Worm (Caenorhabditis elegans) whole organism, L1 larva: ENCODE data around the gene Y60A3A.16.

Experiments used
- dpl-1 ChIP-seq, 3 experiments: fragments of 150-350 bp in 2 of 3; sonication (generic microtip) in 1 of 3; optimal IDR thresholded peaks; 2 replicates each; lab custom pipeline; 2014 to 2017; ENCODE audit warnings: missing biosample characterization in 3 of 3, missing genetic modification characterization in 3 of 3, missing genetic modification reagents in 3 of 3
- dsc-1 ChIP-seq: sonication (generic microtip); optimal IDR thresholded peaks from 2 replicates; lab custom pipeline; 2016; ENCODE audit warnings: mild to moderate bottlenecking, missing genetic modification characterization, missing compliant biosample characterization
- egl-27 ChIP-seq, 2 experiments: fragments of 150-350 bp in 1 of 2; sonication (generic microtip); optimal IDR thresholded peaks; 3 replicates each; lab custom pipeline; 2017 to 2018; ENCODE audit warnings: missing biosample characterization in 2 of 2, missing genetic modification characterization in 2 of 2, missing genetic modification reagents in 2 of 2
- fos-1 ChIP-seq: fragments of 150-350 bp; optimal IDR thresholded peaks from 2 replicates; lab custom pipeline; 2014; ENCODE audit warnings: missing biosample characterization, missing genetic modification characterization
- lin-15B ChIP-seq: fragments of 150-350 bp; sonication (generic microtip); optimal IDR thresholded peaks from 3 replicates; lab custom pipeline; 2014; ENCODE audit warnings: missing biosample characterization, missing genetic modification characterization
- nhr-19 ChIP-seq: fragments of 200-800 bp; sonication (Bioruptor generic); conservative IDR thresholded peaks from 2 replicates; pipeline ENCODE4 v1.3.6; 2022; ENCODE audit warnings: missing genetic modification characterization, missing compliant biosample characterization
- sptf-1 ChIP-seq: fragments of 150-350 bp; optimal IDR thresholded peaks from 2 replicates; lab custom pipeline; 2014; ENCODE audit warnings: missing biosample characterization, missing genetic modification characterization
- unc-62 ChIP-seq: fragments of 150-350 bp; optimal IDR thresholded peaks from 2 replicates; lab custom pipeline; 2014; ENCODE audit warnings: missing biosample characterization, missing genetic modification reagents, missing genetic modification characterization

- TF ChIP-seq dpl-1 (GFP tag; optimal IDR thresholded peaks at IDR 0.05; lab: Kevin White, UChicago) (no peak), unc-62 (GFP tag; lab: Kevin White, UChicago) (no peak), sptf-1 (tag; lab: Kevin White, UChicago) (no peak), fos-1 (tag; lab: Kevin White, UChicago) (no peak), lin-15B (no peak), nhr-19 (no peak), dsc-1 (no peak), egl-27 (tag; optimal IDR thresholded peaks at IDR 0.05; lab: Kevin White, UChicago) (no peak)
Observed at ce11 chrV:19934223-19934622, 11.7 kb upstream of the Y60A3A.16 start, which contains the start of gene algn-7.
